Worm (Caenorhabditis elegans) whole organism, young adult: ENCODE measurements around the gene C05D2.8.
A peak's percentile ranks its signal among the peaks of the same experiment; 100 is the strongest.

Source experiments
- D2030.7 ChIP-seq: fragments of 200-800 bp; sonication (Bioruptor generic); IDR thresholded peaks from 2 replicates; pipeline ENCODE4 v1.3.6; 2022; ENCODE audit warnings: missing genetic modification reagents, missing genetic modification characterization, missing compliant biosample characterization
- F22D6.2 ChIP-seq: sonication (generic microtip); optimal IDR thresholded peaks from 2 replicates; lab custom pipeline; 2016; ENCODE audit warnings: mild to moderate bottlenecking, missing genetic modification characterization, missing compliant biosample characterization
- F23B12.7 ChIP-seq: sonication (generic microtip); optimal IDR thresholded peaks from 2 replicates; lab custom pipeline; 2017; ENCODE audit warnings: missing genetic modification characterization, mild to moderate bottlenecking, missing compliant biosample characterization, antibody characterized with exemption, moderate library complexity; ENCODE audit not compliant: insufficient read depth
- F37B4.10 ChIP-seq: fragments of 200-800 bp; sonication (Bioruptor generic); IDR thresholded peaks from 2 replicates; pipeline ENCODE4 v1.3.6; 2022; ENCODE audit warnings: missing genetic modification characterization, missing compliant biosample characterization
- F39B2.1 ChIP-seq: fragments of 200-800 bp; sonication (Bioruptor generic); IDR thresholded peaks from 2 replicates; pipeline ENCODE4 v1.3.6; 2022; ENCODE audit warnings: missing genetic modification reagents, missing genetic modification characterization, missing compliant biosample characterization
- F49E8.2 ChIP-seq: sonication (generic microtip); optimal IDR thresholded peaks from 3 replicates; lab custom pipeline; 2017; ENCODE audit warnings: missing genetic modification characterization, mild to moderate bottlenecking, missing compliant biosample characterization, antibody characterized with exemption, moderate library complexity; ENCODE audit not compliant: insufficient read depth
- F55B11.4 ChIP-seq: sonication (generic microtip); optimal IDR thresholded peaks from 2 replicates; lab custom pipeline; 2016; ENCODE audit warnings: missing compliant biosample characterization, missing genetic modification characterization, borderline replicate concordance; ENCODE audit not compliant: insufficient read depth
- T07F8.4 ChIP-seq: sonication (generic microtip); optimal IDR thresholded peaks from 2 replicates; lab custom pipeline; 2016; ENCODE audit warnings: mild to moderate bottlenecking, missing genetic modification characterization, moderate library complexity, missing compliant biosample characterization
- Y53F4B.3 ChIP-seq: fragments of 200-800 bp; sonication (Bioruptor generic); IDR thresholded peaks from 2 replicates; pipeline ENCODE4 v1.3.6; 2022; ENCODE audit warnings: missing genetic modification reagents, missing genetic modification characterization, missing compliant biosample characterization
- Y56A3A.18 ChIP-seq: fragments of 200-800 bp; sonication (Bioruptor generic); IDR thresholded peaks from 2 replicates; pipeline ENCODE4 v1.3.6; 2022; ENCODE audit warnings: missing genetic modification reagents, missing genetic modification characterization, missing compliant biosample characterization
- Y67H2A.10 ChIP-seq: fragments of 200-800 bp; sonication (Bioruptor generic); conservative IDR thresholded peaks from 2 replicates; pipeline ENCODE4 v1.3.6; 2022; ENCODE audit warnings: missing genetic modification reagents, missing genetic modification characterization, missing compliant biosample characterization
- Y95B8A.8 ChIP-seq: fragments of 200-800 bp; sonication (Bioruptor generic); IDR thresholded peaks from 2 replicates; pipeline ENCODE4 v1.3.6; 2022; ENCODE audit warnings: missing genetic modification reagents, missing genetic modification characterization, missing compliant biosample characterization
- akir-1 ChIP-seq: fragments of 200-800 bp; sonication (Bioruptor generic); optimal IDR thresholded peaks from 2 replicates; lab custom pipeline; 2018; ENCODE audit warnings: mild to moderate bottlenecking, missing genetic modification characterization, moderate library complexity, missing compliant biosample characterization
- aptf-3 ChIP-seq: fragments of 200-800 bp; sonication (Bioruptor generic); IDR thresholded peaks from 2 replicates; pipeline ENCODE4 v1.3.6; 2022; ENCODE audit warnings: missing genetic modification characterization, missing compliant biosample characterization
- attf-5 ChIP-seq: fragments of 200-800 bp; sonication (Bioruptor generic); optimal IDR thresholded peaks from 2 replicates; lab custom pipeline; 2018; ENCODE audit warnings: mild to moderate bottlenecking, missing genetic modification characterization, missing compliant biosample characterization
- attf-6 ChIP-seq: fragments of 200-800 bp; sonication (Bioruptor generic); IDR thresholded peaks from 2 replicates; pipeline ENCODE4 v1.3.6; 2022; ENCODE audit warnings: missing genetic modification reagents, missing genetic modification characterization, missing compliant biosample characterization
- ceh-27 ChIP-seq: fragments of 200-800 bp; sonication (Bioruptor generic); optimal IDR thresholded peaks from 2 replicates; lab custom pipeline; 2018; ENCODE audit warnings: mild to moderate bottlenecking, missing genetic modification characterization, moderate library complexity, missing compliant biosample characterization
- die-1 ChIP-seq: sonication (generic microtip); optimal IDR thresholded peaks from 2 replicates; lab custom pipeline; 2016; ENCODE audit warnings: missing genotype, mild to moderate bottlenecking, missing genetic modification characterization, missing compliant biosample characterization
- egl-18 ChIP-seq: fragments of 200-800 bp; sonication (Bioruptor generic); IDR thresholded peaks from 2 replicates; pipeline ENCODE4 v1.3.6; 2022; ENCODE audit warnings: missing genetic modification reagents, missing genetic modification characterization, missing compliant biosample characterization
- egl-44 ChIP-seq: fragments of 200-800 bp; sonication (Bioruptor generic); IDR thresholded peaks from 2 replicates; pipeline ENCODE4 v1.3.6; 2022; ENCODE audit warnings: missing genetic modification reagents, missing genetic modification characterization, missing compliant biosample characterization
- egrh-3 ChIP-seq: fragments of 200-800 bp; sonication (Bioruptor generic); IDR thresholded peaks from 2 replicates; pipeline ENCODE4 v1.3.6; 2022; ENCODE audit warnings: missing genetic modification reagents, missing genetic modification characterization, missing compliant biosample characterization
- fkh-3 ChIP-seq: sonication (generic microtip); optimal IDR thresholded peaks from 2 replicates; lab custom pipeline; 2016; ENCODE audit warnings: mild to moderate bottlenecking, missing genetic modification characterization, missing compliant biosample characterization
- hlh-12 ChIP-seq: sonication (generic microtip); optimal IDR thresholded peaks from 2 replicates; lab custom pipeline; 2016; ENCODE audit warnings: missing genetic modification characterization, missing compliant biosample characterization
- hmg-20 ChIP-seq: fragments of 200-800 bp; sonication (Bioruptor generic); IDR thresholded peaks from 2 replicates; pipeline ENCODE4 v1.3.6; 2022; ENCODE audit warnings: missing genetic modification reagents, missing genetic modification characterization, missing compliant biosample characterization
- hrde-1 ChIP-seq: sonication (generic microtip); optimal IDR thresholded peaks from 2 replicates; lab custom pipeline; 2016; ENCODE audit warnings: missing genetic modification characterization, mild to moderate bottlenecking, missing compliant biosample characterization, moderate library complexity, missing genotype, missing genetic modification reagents, borderline replicate concordance
- lag-1 ChIP-seq: fragments of 200-800 bp; sonication (Bioruptor generic); IDR thresholded peaks from 2 replicates; pipeline ENCODE4 v1.3.6; 2022; ENCODE audit warnings: missing genetic modification reagents, missing genetic modification characterization, missing compliant biosample characterization
- let-526 ChIP-seq: fragments of 200-800 bp; sonication (Bioruptor generic); IDR thresholded peaks from 2 replicates; pipeline ENCODE4 v1.3.6; 2022; ENCODE audit warnings: missing genetic modification reagents, missing genetic modification characterization, missing compliant biosample characterization
- let-607 ChIP-seq, 2 experiments: fragments of 200-800 bp in 1 of 2; sonication (Bioruptor generic) in 1 of 2; sonication (generic microtip) in 1 of 2; optimal IDR thresholded peaks; 2 replicates each; lab custom pipeline; 2016 to 2018; ENCODE audit warnings: mild to moderate bottlenecking in 2 of 2, missing compliant biosample characterization in 2 of 2, missing genetic modification characterization in 2 of 2, moderate library complexity in 2 of 2, missing genotype in 1 of 2
- lin-35 ChIP-seq, 3 experiments: fragments of 150-350 bp in 2 of 3; sonication (generic microtip) in 1 of 3; optimal IDR thresholded peaks; 2 replicates each; lab custom pipeline; 2014 to 2018; ENCODE audit warnings: missing biosample characterization in 3 of 3, missing genetic modification characterization in 3 of 3, missing genetic modification reagents in 3 of 3
- lin-40 ChIP-seq: sonication (generic microtip); optimal IDR thresholded peaks from 2 replicates; lab custom pipeline; 2016; ENCODE audit warnings: missing genetic modification characterization, mild to moderate bottlenecking, missing compliant biosample characterization, missing genotype, missing genetic modification reagents
- lsl-1 ChIP-seq: fragments of 200-800 bp; sonication (Bioruptor generic); optimal IDR thresholded peaks from 2 replicates; lab custom pipeline; 2018; ENCODE audit warnings: mild to moderate bottlenecking, missing genetic modification characterization, moderate library complexity, missing compliant biosample characterization
- lsy-27 ChIP-seq: sonication (generic microtip); optimal IDR thresholded peaks from 2 replicates; lab custom pipeline; 2017; ENCODE audit warnings: missing genetic modification characterization, mild to moderate bottlenecking, missing compliant biosample characterization, antibody characterized with exemption, missing genotype, borderline replicate concordance; ENCODE audit not compliant: insufficient read depth
- mes-4 ChIP-seq: sonication (generic microtip); optimal IDR thresholded peaks from 2 replicates; lab custom pipeline; 2016; ENCODE audit warnings: missing genotype, missing genetic modification characterization, missing compliant biosample characterization
- nhr-80 ChIP-seq: sonication (generic microtip); optimal IDR thresholded peaks from 2 replicates; lab custom pipeline; 2016; ENCODE audit warnings: missing genetic modification characterization, missing compliant biosample characterization
- pbrm-1 ChIP-seq: fragments of 200-800 bp; sonication (Bioruptor generic); IDR thresholded peaks from 2 replicates; pipeline ENCODE4 v1.3.6; 2022; ENCODE audit warnings: missing genetic modification reagents, missing genetic modification characterization, missing compliant biosample characterization
- snpc-1.1 ChIP-seq: sonication (generic microtip); optimal IDR thresholded peaks from 2 replicates; lab custom pipeline; 2017; ENCODE audit warnings: missing genetic modification characterization, mild to moderate bottlenecking, missing compliant biosample characterization, antibody characterized with exemption, moderate library complexity, missing genotype, missing genetic modification reagents; ENCODE audit not compliant: insufficient read depth
- snpc-4 ChIP-seq, 5 experiments: fragments of 150-350 bp in 1 of 5; sonication (generic microtip) in 4 of 5; optimal IDR thresholded peaks; 2 replicates each; lab custom pipeline; 2014 to 2018; ENCODE audit warnings: missing genetic modification characterization in 5 of 5, missing biosample characterization in 3 of 5, antibody characterized with exemption in 2 of 5, mild to moderate bottlenecking in 2 of 5, missing compliant biosample characterization in 2 of 5, missing genotype in 2 of 5, moderate library complexity in 2 of 5, missing genetic modification reagents in 1 of 5
- unc-62 ChIP-seq: fragments of 150-350 bp; optimal IDR thresholded peaks from 2 replicates; lab custom pipeline; 2014; ENCODE audit warnings: missing biosample characterization, missing genetic modification reagents, missing genetic modification characterization
- xnd-1 ChIP-seq: sonication (generic microtip); optimal IDR thresholded peaks from 2 replicates; lab custom pipeline; 2016; ENCODE audit warnings: missing genotype, missing genetic modification reagents, missing genetic modification characterization, missing compliant biosample characterization
- zfh-2 ChIP-seq: fragments of 200-800 bp; sonication (Bioruptor generic); conservative IDR thresholded peaks from 2 replicates; pipeline ENCODE4 v1.3.6; 2022; ENCODE audit warnings: missing genetic modification reagents, missing genetic modification characterization, missing compliant biosample characterization
- zim-3 ChIP-seq: sonication (generic microtip); optimal IDR thresholded peaks from 2 replicates; lab custom pipeline; 2017; ENCODE audit warnings: mild to moderate bottlenecking, missing genetic modification characterization, moderate library complexity, missing compliant biosample characterization
- ztf-18 ChIP-seq: sonication (generic microtip); optimal IDR thresholded peaks from 2 replicates; lab custom pipeline; 2016; ENCODE audit warnings: missing genotype, mild to moderate bottlenecking, missing genetic modification characterization, missing compliant biosample characterization

Gene C05D2.8

ce11 chrIII:5610276-5610675 is at the start of gene C05D2.8:
TSS of gene C05D2.8 (minus strand) at chrIII:5610346.
- no peak for TF ChIP-seq let-526 (GFP tag; lab: Robert Waterston, UW)
- TF ChIP-seq nhr-80 (tag; lab: Kevin White, UChicago), result peak; percentile 65

DNA sequence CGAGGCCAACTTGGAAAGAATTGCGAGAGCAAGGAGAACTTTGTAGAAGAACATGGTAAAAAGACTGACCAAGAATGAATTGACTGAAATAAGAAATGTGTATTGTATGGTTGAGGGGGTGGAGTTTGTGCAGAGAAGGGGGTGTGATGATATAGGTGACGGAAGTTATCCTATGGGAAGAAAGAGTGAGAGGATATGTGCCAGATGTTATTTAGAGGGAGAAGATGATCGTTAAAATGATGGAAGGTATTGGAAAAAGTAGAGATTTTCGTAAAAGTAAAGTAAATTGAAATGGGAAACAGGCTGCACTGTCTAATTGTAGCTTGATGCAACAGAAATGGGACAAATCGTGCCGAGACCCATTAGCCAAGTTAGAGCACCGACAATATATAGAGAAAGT is 46.8 kb upstream of the C05D2.8 start, which contains the start of gene sdz-21:
Gene sdz-21, minus strand, starts transcription at position 101 of the 400 bp plus-strand sequence.
- TF ChIP-seq mes-4 (tag; lab: Kevin White, UChicago), result no peak
- no peak for TF ChIP-seq let-526 (GFP tag; lab: Robert Waterston, UW)
- TF ChIP-seq F39B2.1 (GFP tag; lab: Robert Waterston, UW), result no peak

DNA sequence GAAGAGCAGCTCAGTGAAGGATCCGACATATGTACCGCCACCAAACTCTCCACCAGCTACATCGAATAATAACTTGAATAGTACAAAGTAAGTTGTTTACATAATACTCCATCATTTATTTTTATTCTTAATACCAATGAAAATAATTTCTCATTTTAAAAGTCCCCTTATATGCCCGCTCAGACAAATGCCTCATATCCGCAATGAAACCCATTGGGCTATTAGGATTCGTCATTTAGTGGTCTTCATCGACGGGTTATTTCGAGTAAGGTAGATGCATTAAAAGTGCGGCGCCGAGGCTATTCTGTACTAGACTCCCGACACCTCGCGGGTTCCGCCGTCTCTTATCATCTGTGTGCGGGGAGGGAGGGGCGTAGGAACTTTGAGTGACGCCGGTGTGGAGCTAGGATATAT is 43.6 kb upstream of the C05D2.8 start:
- 0 out of 2 replicates have a peak, but pooled peaks have one; percentile 37 for TF ChIP-seq egl-44 (GFP tag; lab: Robert Waterston, UW)
- no peak for TF ChIP-seq mes-4 (tag; lab: Kevin White, UChicago)
- no peak for TF ChIP-seq Y67H2A.10 (GFP tag; lab: Robert Waterston, UW)
- peak; percentile 60 for TF ChIP-seq attf-6 (GFP tag; lab: Robert Waterston, UW)
- TF ChIP-seq let-607 (tag; optimal IDR thresholded peaks at IDR 0.05; lab: Kevin White, UChicago), result no peak
- no peak for TF ChIP-seq Y53F4B.3 (GFP tag; lab: Robert Waterston, UW)
- no peak for TF ChIP-seq zfh-2 (GFP tag; lab: Robert Waterston, UW)
- TF ChIP-seq lin-40 (tag; lab: Kevin White, UChicago), result no peak
- TF ChIP-seq nhr-80 (tag; lab: Kevin White, UChicago), result no peak
- no peak for TF ChIP-seq egrh-3
- TF ChIP-seq egl-18 (GFP tag; lab: Robert Waterston, UW), result no peak
- TF ChIP-seq snpc-1.1 (tag; lab: Kevin White, UChicago), result peak; percentile 97
- no peak for TF ChIP-seq Y56A3A.18
- no peak for TF ChIP-seq hlh-12 (tag; lab: Kevin White, UChicago)
- no peak for TF ChIP-seq unc-62
- TF ChIP-seq pbrm-1, result peak; percentile 93
- TF ChIP-seq akir-1, result no peak
- 0 out of 2 replicates have a peak, but pooled peaks have one; percentile 38 for TF ChIP-seq hmg-20 (GFP tag; lab: Robert Waterston, UW)
- no peak for TF ChIP-seq lag-1
- peak; percentile 13 for TF ChIP-seq ceh-27
- no peak for TF ChIP-seq die-1 (tag; lab: Kevin White, UChicago)
- TF ChIP-seq let-526 (GFP tag; lab: Robert Waterston, UW), result no peak
- TF ChIP-seq ztf-18 (tag; lab: Kevin White, UChicago), result peak; percentile 49
- no peak for TF ChIP-seq attf-5 (GFP tag; lab: Kevin White, UChicago)
- peak; percentile 90 for TF ChIP-seq F49E8.2 (tag; lab: Kevin White, UChicago)
- peak; percentile 88 for TF ChIP-seq lsl-1 (GFP tag; lab: Kevin White, UChicago)
- no peak for TF ChIP-seq F37B4.10 (GFP tag; lab: Robert Waterston, UW)
- peak; percentile 68 for TF ChIP-seq xnd-1 (tag; lab: Kevin White, UChicago)
- no peak for TF ChIP-seq lsy-27 (tag; lab: Kevin White, UChicago)
- no peak for TF ChIP-seq T07F8.4
- TF ChIP-seq F22D6.2, result no peak
- TF ChIP-seq fkh-3 (tag; lab: Kevin White, UChicago), result no peak
- TF ChIP-seq F55B11.4 (tag; lab: Kevin White, UChicago), result no peak
- TF ChIP-seq zim-3 (tag; lab: Kevin White, UChicago), result no peak
- TF ChIP-seq snpc-4 (GFP tag; optimal IDR thresholded peaks at IDR 0.05; lab: Kevin White, UChicago), result peak; percentile 96
- peak; percentile 94 to 99 (median 98) for TF ChIP-seq snpc-4 (tag; optimal IDR thresholded peaks at IDR 0.05; lab: Kevin White, UChicago)
- peak; percentile 79 for TF ChIP-seq D2030.7 (GFP tag; lab: Robert Waterston, UW)
- TF ChIP-seq F23B12.7 (tag; lab: Kevin White, UChicago), result peak; percentile 46
- no peak for TF ChIP-seq aptf-3 (GFP tag; lab: Robert Waterston, UW)
- TF ChIP-seq Y95B8A.8 (GFP tag; lab: Robert Waterston, UW), result no peak
- peak; percentile 45 for TF ChIP-seq hrde-1 (tag; lab: Kevin White, UChicago)
- TF ChIP-seq lin-35 (GFP tag; optimal IDR thresholded peaks at IDR 0.05; lab: Kevin White, UChicago), result peak in 1 of 3 experiments; percentile 34
